Worm (Caenorhabditis elegans) whole organism, L2 larva: ENCODE data around the gene eef-1G.

Experiments
- F13H6.1 ChIP-seq: sonication (generic microtip); optimal IDR thresholded peaks from 2 replicates; lab custom pipeline; 2016; ENCODE audit warnings: missing genetic modification characterization, missing compliant biosample characterization
- R02D3.7 ChIP-seq: fragments of 150-350 bp; optimal IDR thresholded peaks from 2 replicates; lab custom pipeline; 2014; ENCODE audit warnings: missing biosample characterization, missing genetic modification characterization
- Y55F3AM.14 ChIP-seq: fragments of 200-800 bp; sonication (Bioruptor generic); optimal IDR thresholded peaks from 2 replicates; lab custom pipeline; 2018; ENCODE audit warnings: mild to moderate bottlenecking, missing genetic modification characterization, missing compliant biosample characterization
- ZK546.5 ChIP-seq: sonication (generic microtip); optimal IDR thresholded peaks from 2 replicates; lab custom pipeline; 2017; ENCODE audit warnings: missing biosample characterization, missing genetic modification characterization
- alr-1 ChIP-seq: fragments of 150-350 bp; optimal IDR thresholded peaks from 2 replicates; lab custom pipeline; 2014; ENCODE audit warnings: missing biosample characterization, missing genetic modification characterization
- aly-2 ChIP-seq: fragments of 150-350 bp; optimal IDR thresholded peaks from 2 replicates; lab custom pipeline; 2014; ENCODE audit warnings: missing biosample characterization, missing genetic modification characterization
- ama-1 ChIP-seq: fragments of 150-350 bp; optimal IDR thresholded peaks from 2 replicates; lab custom pipeline; 2018; ENCODE audit warnings: inconsistent platforms
- ceh-82 ChIP-seq: fragments of 150-350 bp; optimal IDR thresholded peaks from 2 replicates; lab custom pipeline; 2014; ENCODE audit warnings: missing biosample characterization, missing genetic modification characterization
- crh-2 ChIP-seq: sonication (generic microtip); optimal IDR thresholded peaks from 2 replicates; lab custom pipeline; 2017; ENCODE audit warnings: missing biosample characterization, missing genetic modification characterization
- dmd-4 ChIP-seq: sonication (generic microtip); optimal IDR thresholded peaks from 2 replicates; lab custom pipeline; 2017; ENCODE audit warnings: missing biosample characterization, missing genetic modification characterization
- elt-1 ChIP-seq: fragments of 150-350 bp; optimal IDR thresholded peaks from 2 replicates; lab custom pipeline; 2014; ENCODE audit warnings: missing biosample characterization, missing genetic modification characterization
- elt-3 ChIP-seq: sonication (generic microtip); optimal IDR thresholded peaks from 2 replicates; lab custom pipeline; 2017; ENCODE audit warnings: missing biosample characterization, missing genetic modification characterization
- fos-1 ChIP-seq: fragments of 150-350 bp; optimal IDR thresholded peaks from 2 replicates; lab custom pipeline; 2014; ENCODE audit warnings: missing biosample characterization, missing genetic modification characterization
- gmeb-1 ChIP-seq: fragments of 150-350 bp; optimal IDR thresholded peaks from 2 replicates; lab custom pipeline; 2014; ENCODE audit warnings: missing biosample characterization, missing genetic modification characterization
- lin-11 ChIP-seq: fragments of 150-350 bp; sonication (generic microtip); optimal IDR thresholded peaks from 2 replicates; lab custom pipeline; 2014; ENCODE audit warnings: missing biosample characterization, missing genetic modification characterization, inconsistent platforms, mixed read lengths
- lin-13 ChIP-seq: fragments of 150-350 bp; optimal IDR thresholded peaks from 2 replicates; lab custom pipeline; 2014; ENCODE audit warnings: missing biosample characterization, missing genetic modification reagents, missing genetic modification characterization
- lin-39 ChIP-seq: fragments of 150-350 bp; optimal IDR thresholded peaks from 2 replicates; lab custom pipeline; 2014; ENCODE audit warnings: missing biosample characterization, missing genetic modification reagents, missing genetic modification characterization
- lsy-2 ChIP-seq, 2 experiments: fragments of 150-350 bp in 1 of 2; sonication (generic microtip) in 1 of 2; optimal IDR thresholded peaks; 2 replicates each; lab custom pipeline; 2014 to 2017; ENCODE audit warnings: missing biosample characterization in 2 of 2, missing genetic modification characterization in 2 of 2
- mbf-1 ChIP-seq: sonication (generic microtip); optimal IDR thresholded peaks from 2 replicates; lab custom pipeline; 2017; ENCODE audit warnings: missing biosample characterization, missing genetic modification characterization
- mdl-1 ChIP-seq, 2 experiments: fragments of 150-350 bp in 1 of 2; sonication (generic microtip) in 1 of 2; optimal IDR thresholded peaks; 2 replicates each; lab custom pipeline; 2017; ENCODE audit warnings: missing biosample characterization in 2 of 2, missing genetic modification characterization in 2 of 2
- nhr-10 ChIP-seq: sonication (generic microtip); optimal IDR thresholded peaks from 2 replicates; lab custom pipeline; 2017; ENCODE audit warnings: missing biosample characterization, missing genetic modification characterization
- nhr-11 ChIP-seq: fragments of 150-350 bp; optimal IDR thresholded peaks from 2 replicates; lab custom pipeline; 2014; ENCODE audit warnings: missing biosample characterization, missing genetic modification characterization
- nhr-12 ChIP-seq: fragments of 150-350 bp; optimal IDR thresholded peaks from 2 replicates; lab custom pipeline; 2014; ENCODE audit warnings: missing biosample characterization, missing genetic modification characterization
- nhr-129 ChIP-seq: fragments of 150-350 bp; optimal IDR thresholded peaks from 2 replicates; lab custom pipeline; 2014; ENCODE audit warnings: missing biosample characterization, missing genetic modification characterization
- nhr-21 ChIP-seq: fragments of 150-350 bp; optimal IDR thresholded peaks from 2 replicates; lab custom pipeline; 2014; ENCODE audit warnings: missing biosample characterization, missing genetic modification characterization
- nhr-23 ChIP-seq: fragments of 150-350 bp; optimal IDR thresholded peaks from 2 replicates; lab custom pipeline; 2014; ENCODE audit warnings: missing biosample characterization, missing genetic modification reagents, missing genetic modification characterization
- nhr-237 ChIP-seq: fragments of 150-350 bp; optimal IDR thresholded peaks from 2 replicates; lab custom pipeline; 2014; ENCODE audit warnings: missing biosample characterization, missing genetic modification characterization
- nhr-25 ChIP-seq: fragments of 150-350 bp; sonication (generic microtip); optimal IDR thresholded peaks from 3 replicates; lab custom pipeline; 2014; ENCODE audit warnings: missing biosample characterization, missing genetic modification characterization
- nhr-6 ChIP-seq: fragments of 150-350 bp; optimal IDR thresholded peaks from 2 replicates; lab custom pipeline; 2014; ENCODE audit warnings: missing biosample characterization, missing genetic modification characterization
- nhr-77 ChIP-seq: fragments of 150-350 bp; optimal IDR thresholded peaks from 2 replicates; lab custom pipeline; 2014; ENCODE audit warnings: missing biosample characterization, missing genetic modification characterization
- peb-1 ChIP-seq: fragments of 150-350 bp; optimal IDR thresholded peaks from 2 replicates; lab custom pipeline; 2014; ENCODE audit warnings: missing biosample characterization, missing genetic modification characterization
- skn-1 ChIP-seq: sonication (generic microtip); optimal IDR thresholded peaks from 2 replicates; lab custom pipeline; 2017; ENCODE audit warnings: missing biosample characterization, missing genetic modification characterization
- sma-3 ChIP-seq: sonication (generic microtip); optimal IDR thresholded peaks from 2 replicates; lab custom pipeline; 2016; ENCODE audit warnings: missing genetic modification reagents, missing genetic modification characterization, missing compliant biosample characterization
- sma-9 ChIP-seq, 2 experiments: fragments of 150-350 bp in 1 of 2; sonication (generic microtip) in 1 of 2; optimal IDR thresholded peaks; 2 replicates each; lab custom pipeline; 2014 to 2016; ENCODE audit warnings: missing genetic modification characterization in 2 of 2, mild to moderate bottlenecking in 1 of 2, missing biosample characterization in 1 of 2, missing compliant biosample characterization in 1 of 2, missing genetic modification reagents in 1 of 2, moderate library complexity in 1 of 2
- snpc-4 ChIP-seq: fragments of 150-350 bp; optimal IDR thresholded peaks from 2 replicates; lab custom pipeline; 2014; ENCODE audit warnings: missing biosample characterization, missing genetic modification characterization
- unc-39 ChIP-seq: fragments of 150-350 bp; optimal IDR thresholded peaks from 2 replicates; lab custom pipeline; 2014; ENCODE audit warnings: missing biosample characterization, missing genetic modification characterization
- unc-55 ChIP-seq: fragments of 150-350 bp; sonication (generic microtip); optimal IDR thresholded peaks from 3 replicates; lab custom pipeline; 2014; ENCODE audit warnings: missing biosample characterization, missing genetic modification reagents, missing genetic modification characterization
- unc-62 ChIP-seq: fragments of 150-350 bp; optimal IDR thresholded peaks from 2 replicates; lab custom pipeline; 2014; ENCODE audit warnings: missing biosample characterization, missing genetic modification reagents, missing genetic modification characterization
- zag-1 ChIP-seq: fragments of 150-350 bp; optimal IDR thresholded peaks from 2 replicates; lab custom pipeline; 2014; ENCODE audit warnings: missing biosample characterization, missing genetic modification characterization
- ztf-1 ChIP-seq: fragments of 200-800 bp; sonication (Bioruptor generic); conservative IDR thresholded peaks from 2 replicates; pipeline ENCODE4 v1.3.6; 2022; ENCODE audit warnings: missing genetic modification characterization, missing compliant biosample characterization
- ztf-11 ChIP-seq: sonication (generic microtip); optimal IDR thresholded peaks from 2 replicates; lab custom pipeline; 2017; ENCODE audit warnings: missing biosample characterization, missing genetic modification characterization
- ztf-4 ChIP-seq: fragments of 150-350 bp; optimal IDR thresholded peaks from 2 replicates; lab custom pipeline; 2014; ENCODE audit warnings: missing biosample characterization, missing genetic modification characterization

The eef-1G gene

DNA sequence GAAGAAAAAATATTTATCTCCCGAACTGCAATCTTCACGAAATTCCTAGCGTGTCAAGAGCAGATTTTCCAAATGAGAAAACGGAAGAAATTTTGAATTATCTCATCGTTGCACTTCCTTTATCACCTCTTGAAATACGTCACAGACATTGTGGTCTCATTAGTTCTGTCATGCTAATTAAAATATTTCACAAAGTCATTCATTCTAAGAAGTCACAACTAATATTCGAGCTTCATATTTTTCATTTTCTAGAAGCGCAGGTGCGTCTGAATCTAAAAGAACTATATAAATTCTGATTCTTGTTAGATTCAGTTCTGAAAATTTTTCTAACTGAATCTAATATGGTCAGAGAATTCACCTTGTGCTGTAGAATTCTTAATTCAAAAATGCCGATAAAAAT is 18.3 kb upstream of the eef-1G start:
- TF ChIP-seq sma-3 (no peak), unc-55 (GFP tag; lab: Kevin White, UChicago) (no peak), elt-1 (tag; lab: Kevin White, UChicago) (no peak), dmd-4 (tag; lab: Kevin White, UChicago) (no peak), lin-13 (no peak), skn-1 (tag; lab: Kevin White, UChicago) (no peak), ZK546.5 (tag; lab: Kevin White, UChicago) (no peak), unc-62 (GFP tag; lab: Kevin White, UChicago) (no peak), nhr-12 (tag; lab: Kevin White, UChicago) (no peak), ztf-4 (tag; lab: Kevin White, UChicago) (no peak), sma-9 (GFP tag; optimal IDR thresholded peaks at IDR 0.05; lab: Kevin White, UChicago) (no peak), sma-9 (tag; optimal IDR thresholded peaks at IDR 0.05; lab: Kevin White, UChicago) (no peak), zag-1 (tag; lab: Kevin White, UChicago) (no peak), F13H6.1 (no peak), unc-39 (tag; lab: Kevin White, UChicago) (no peak), nhr-11 (tag; lab: Kevin White, UChicago) (no peak), gmeb-1 (no peak), lin-11 (no peak)
- TF ChIP-seq, all 48 proteins: peak for 0

DNA sequence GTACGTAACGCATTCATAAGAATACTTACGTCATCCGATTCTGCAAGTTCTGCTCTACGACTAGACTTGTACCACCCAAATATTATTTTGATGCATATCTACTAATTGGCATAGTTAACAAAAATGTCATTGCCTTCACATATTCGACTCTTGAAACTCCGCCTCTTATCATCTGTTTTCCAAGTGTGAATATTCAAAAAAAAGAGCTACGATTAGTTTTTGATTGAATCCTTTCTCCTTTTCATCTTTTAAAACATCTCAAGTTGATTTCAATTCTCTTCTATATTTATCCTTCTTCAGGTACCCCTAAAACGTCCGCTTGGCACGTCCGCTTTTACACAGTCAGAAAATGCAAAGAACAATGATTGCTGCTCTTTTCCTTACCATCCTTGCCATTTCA is 17.6 kb upstream of the eef-1G start, which contains the start of gene F17C11.2:
F17C11.2 (plus strand) TSS at position 301 of the 400 bp plus-strand sequence.
- no peak for TF ChIP-seq unc-39 (tag; lab: Kevin White, UChicago)
- TF ChIP-seq Y55F3AM.14 (GFP tag; lab: Kevin White, UChicago) = no peak
- no peak for TF ChIP-seq F13H6.1
- no peak for TF ChIP-seq dmd-4 (tag; lab: Kevin White, UChicago)
- no peak for TF ChIP-seq nhr-6 (tag; lab: Kevin White, UChicago)
- no peak for TF ChIP-seq elt-3 (tag; lab: Kevin White, UChicago)
- no peak for TF ChIP-seq fos-1 (tag; lab: Kevin White, UChicago)
- no peak for TF ChIP-seq lin-39 (tag; lab: Kevin White, UChicago)

DNA sequence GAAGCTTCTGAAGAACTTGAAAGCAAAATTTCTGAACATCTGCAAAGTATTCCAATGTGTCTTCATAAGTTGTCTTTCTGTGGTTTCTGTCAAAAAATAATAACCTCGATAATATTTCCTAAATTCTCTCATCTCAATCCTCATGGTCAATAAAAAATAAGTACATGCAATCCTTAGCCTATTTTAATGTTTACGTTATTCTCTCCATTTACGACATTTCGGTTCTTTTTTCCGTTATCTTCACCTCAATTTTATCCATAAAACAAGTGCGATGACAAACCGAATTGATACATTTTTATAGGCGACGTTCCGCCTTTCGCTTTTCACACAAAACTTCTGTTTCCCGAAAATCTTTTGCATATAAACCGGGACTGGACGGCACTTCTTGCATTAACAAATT is 16.0 kb upstream of the eef-1G start, which contains the start of gene col-153:
col-153 (plus strand) TSS at position 301 of the 400 bp plus-strand sequence.
- TF ChIP-seq sma-3 = no peak
- no peak for TF ChIP-seq ztf-1 (GFP tag; lab: Robert Waterston, UW)
- TF ChIP-seq crh-2 = no peak
- TF ChIP-seq snpc-4 (tag; lab: Kevin White, UChicago) = no peak
- no peak for TF ChIP-seq F13H6.1
- no peak for TF ChIP-seq nhr-10 (tag; lab: Kevin White, UChicago)
- TF ChIP-seq nhr-6 (tag; lab: Kevin White, UChicago) = no peak
- no peak for TF ChIP-seq zag-1 (tag; lab: Kevin White, UChicago)
- TF ChIP-seq unc-62 (GFP tag; lab: Kevin White, UChicago) = no peak
- TF ChIP-seq lsy-2 (tag; optimal IDR thresholded peaks at IDR 0.05; lab: Kevin White, UChicago) = no peak
- no peak for TF ChIP-seq fos-1 (tag; lab: Kevin White, UChicago)
- TF ChIP-seq peb-1 (tag; lab: Kevin White, UChicago) = no peak
- TF ChIP-seq lin-39 (tag; lab: Kevin White, UChicago) = no peak
- TF ChIP-seq nhr-25 (tag; lab: Kevin White, UChicago) = no peak
- no peak for TF ChIP-seq ama-1 (lab: Kevin White, UChicago)
- TF ChIP-seq nhr-77 (tag; lab: Kevin White, UChicago) = no peak
- TF ChIP-seq, all 48 proteins: peak for 0

DNA sequence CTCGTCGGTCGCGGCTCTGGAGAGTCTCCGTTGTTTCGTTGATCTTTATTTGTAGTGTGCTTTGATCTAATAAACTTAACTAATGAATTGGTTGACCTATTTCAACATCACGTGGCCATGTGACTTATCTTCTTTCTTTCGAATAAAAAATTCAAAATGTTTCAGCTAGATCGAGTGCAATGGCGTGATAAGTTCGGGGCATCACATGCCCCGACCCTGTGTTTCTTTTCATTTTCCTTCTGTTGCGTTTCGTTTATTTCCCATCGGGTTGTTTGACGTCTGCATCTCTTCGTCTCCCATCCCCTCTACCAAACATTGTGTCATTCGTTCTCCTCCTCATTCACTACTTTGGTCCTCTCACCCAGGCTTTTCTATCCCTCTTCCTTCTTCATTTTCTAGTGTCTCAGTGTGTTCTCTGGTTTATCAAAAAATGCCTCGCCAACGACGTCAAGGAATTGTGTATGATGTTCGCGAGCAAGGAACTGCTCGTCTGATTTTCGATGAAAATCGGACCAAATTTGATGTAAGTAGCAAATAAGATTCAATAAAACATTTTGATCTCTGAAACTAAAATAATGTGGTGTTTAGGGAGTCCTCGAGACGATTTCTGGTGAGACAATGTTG is 13.8 kb upstream of the eef-1G start, which contains the start of gene F17C11.4:
F17C11.4 (plus strand) TSS at position 206 of the 624 bp plus-strand sequence.
- peak; percentile 58 for TF ChIP-seq gmeb-1
- peak; percentile 90 for TF ChIP-seq nhr-25 (tag; lab: Kevin White, UChicago)
- no peak for TF ChIP-seq peb-1 (tag; lab: Kevin White, UChicago)
- peak; percentile 48 for TF ChIP-seq snpc-4 (tag; lab: Kevin White, UChicago)
- peak; percentile 96 for TF ChIP-seq nhr-129 (tag; lab: Kevin White, UChicago)
- TF ChIP-seq sma-9 (GFP tag; optimal IDR thresholded peaks at IDR 0.05; lab: Kevin White, UChicago) = peak; percentile 96
- no peak for TF ChIP-seq sma-9 (tag; optimal IDR thresholded peaks at IDR 0.05; lab: Kevin White, UChicago)
- no peak for TF ChIP-seq nhr-77 (tag; lab: Kevin White, UChicago)
- peak; percentile 75 for TF ChIP-seq sma-3
- peak; percentile 28 to 85 for TF ChIP-seq mdl-1 (tag; optimal IDR thresholded peaks at IDR 0.05; lab: Kevin White, UChicago)
- TF ChIP-seq unc-55 (GFP tag; lab: Kevin White, UChicago) = peak; percentile 4
- peak; percentile 86 for TF ChIP-seq Y55F3AM.14 (GFP tag; lab: Kevin White, UChicago)
- TF ChIP-seq dmd-4 (tag; lab: Kevin White, UChicago) = no peak
- TF ChIP-seq lin-39 (tag; lab: Kevin White, UChicago) = no peak
- TF ChIP-seq ztf-1 (GFP tag; lab: Robert Waterston, UW) = no peak
- no peak for TF ChIP-seq ceh-82 (tag; lab: Kevin White, UChicago)
- no peak for TF ChIP-seq R02D3.7 (tag; lab: Kevin White, UChicago)
- TF ChIP-seq lin-13 = peak; percentile 59
- TF ChIP-seq nhr-23 = no peak
- TF ChIP-seq unc-62 (GFP tag; lab: Kevin White, UChicago) = no peak
- TF ChIP-seq ztf-11 (tag; lab: Kevin White, UChicago) = no peak
- no peak for TF ChIP-seq nhr-237
- TF ChIP-seq mbf-1 (tag; lab: Kevin White, UChicago) = no peak
- TF ChIP-seq nhr-11 (tag; lab: Kevin White, UChicago) = no peak
- TF ChIP-seq elt-1 (tag; lab: Kevin White, UChicago) = no peak
- TF ChIP-seq lsy-2 (tag; optimal IDR thresholded peaks at IDR 0.05; lab: Kevin White, UChicago) = peak in 1 of 2 experiments; percentile 84
- TF ChIP-seq ama-1 (lab: Kevin White, UChicago) = peak; percentile 88
- TF ChIP-seq aly-2 (tag; lab: Kevin White, UChicago) = no peak
- TF ChIP-seq lin-11 = no peak
- TF ChIP-seq alr-1 (tag; lab: Kevin White, UChicago) = no peak
- peak; percentile 81 for TF ChIP-seq nhr-21
- peak; percentile 72 for TF ChIP-seq nhr-6 (tag; lab: Kevin White, UChicago)
- TF ChIP-seq elt-3 (tag; lab: Kevin White, UChicago) = no peak
